Comparison of ENCODE assay signal across 3 fruit fly cellular contexts in the genomic region with DNA sequence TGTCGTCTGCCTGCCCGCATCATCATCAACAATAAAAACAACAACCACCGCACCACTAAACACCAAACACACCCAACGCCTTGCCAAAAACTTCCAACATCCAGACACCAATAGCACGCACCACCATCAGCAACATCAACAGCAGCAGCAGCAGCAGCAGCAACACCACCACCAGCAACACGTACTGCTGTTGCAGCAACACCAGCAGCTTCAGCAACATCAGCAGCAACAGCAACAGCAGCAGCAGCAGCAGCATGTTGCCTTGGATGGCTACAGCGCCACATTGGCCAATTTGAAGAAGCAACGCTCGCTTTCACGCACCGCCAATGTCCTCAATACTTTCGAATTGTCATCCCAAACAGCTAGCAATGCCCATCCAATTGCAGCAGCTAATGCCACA.
TF ChIP-seq lines count a peak whose summit lies in the region.

No protein-coding gene starts in this region.

- peak; percentile 7 for TF ChIP-seq CTCF in whole organism, embryonic (GFP tag; optimal IDR thresholded peaks at IDR 0.05; lab: Kevin White, UChicago)

TF ChIP-seq in whole organism, embryonic, 481 proteins besides CTCF, POLR2A, EP300 and RAD21:
- TF ChIP-seq Nf-YB (GFP tag; optimal IDR thresholded peaks at IDR 0.05; lab: Kevin White, UChicago) (no peak), sna (GFP tag; IDR thresholded peaks at IDR 0.05; lab: Robert Waterston, UW; ENCODE audit: partially characterized antibody) (0 out of 2 replicates have a peak, but pooled peaks have one; percentile 18), gcm (GFP tag; optimal IDR thresholded peaks at IDR 0.05; lab: Kevin White, UChicago) (peak; percentile 54), ac (GFP tag; optimal IDR thresholded peaks at IDR 0.05; lab: Kevin White, UChicago) (no peak), Adf1 (GFP tag; IDR thresholded peaks at IDR 0.05; lab: Robert Waterston, UW) (peak; percentile 17; the same call in 1 of the 2 replicates), psq (GFP tag; optimal IDR thresholded peaks at IDR 0.05; lab: Kevin White, UChicago) (no peak), Med (GFP tag; lab: Kevin White, UChicago) (peak; percentile 16), CG8944 (GFP tag; optimal IDR thresholded peaks at IDR 0.05; lab: Kevin White, UChicago) (no peak), peb (GFP tag; IDR thresholded peaks at IDR 0.05; lab: Robert Waterston, UW) (no peak), Hr3 (GFP tag; optimal IDR thresholded peaks at IDR 0.05; lab: Kevin White, UChicago) (no peak), Side (GFP tag; optimal IDR thresholded peaks at IDR 0.05; lab: Kevin White, UChicago) (no peak), CG11504 (tag; optimal IDR thresholded peaks at IDR 0.05; lab: Kevin White, UChicago) (peak; percentile 99), Ets65A (GFP tag; lab: Kevin White, UChicago) (no peak), HLH4C (GFP tag; IDR thresholded peaks at IDR 0.05; lab: Robert Waterston, UW; ENCODE audit: partially characterized antibody) (no peak; the same call in 2 of the 3 replicates), klu (GFP tag; IDR thresholded peaks at IDR 0.05; lab: Robert Waterston, UW) (no peak), CG2199 (GFP tag; IDR thresholded peaks at IDR 0.05; lab: Robert Waterston, UW) (0 out of 3 replicates have a peak, but pooled peaks have one; percentile 38), Dfd (GFP tag; optimal IDR thresholded peaks at IDR 0.05; lab: Kevin White, UChicago) (peak in 1 of 2 experiments; percentile 35), CG13287 (GFP tag; IDR thresholded peaks at IDR 0.05; lab: Robert Waterston, UW; ENCODE audit: partially characterized antibody) (no peak)

TF ChIP-seq in whole organism, prepupa, 60 proteins besides CTCF, POLR2A, EP300 and RAD21:
- no peak for TF ChIP-seq Ets96B (tag; optimal IDR thresholded peaks at IDR 0.05; lab: Kevin White, UChicago)
- TF ChIP-seq Gug (GFP tag; IDR thresholded peaks at IDR 0.05; lab: Robert Waterston, UW) = no peak
- TF ChIP-seq Eip75B (GFP tag; optimal IDR thresholded peaks at IDR 0.05; lab: Kevin White, UChicago) = no peak
- TF ChIP-seq fd85E (GFP tag; optimal IDR thresholded peaks at IDR 0.05; lab: Kevin White, UChicago) = no peak
- TF ChIP-seq CG34406 (GFP tag; optimal IDR thresholded peaks at IDR 0.05; lab: Kevin White, UChicago) = no peak
- peak; percentile 35 for TF ChIP-seq CG3919 (GFP tag; optimal IDR thresholded peaks at IDR 0.05; lab: Kevin White, UChicago)

TF ChIP-seq in whole organism, wandering third instar larva, 38 proteins besides CTCF, POLR2A, EP300 and RAD21:
- TF ChIP-seq Vsx2 (GFP tag; optimal IDR thresholded peaks at IDR 0.05; lab: Kevin White, UChicago; ENCODE audit: partially characterized antibody) (no peak), Dfd (GFP tag; optimal IDR thresholded peaks at IDR 0.05; lab: Kevin White, UChicago) (peak; percentile 92)
